Worm (Caenorhabditis elegans) whole organism, L2 larva: Measurements from ENCODE around the gene npp-15.

Experiments
- C34F6.9 ChIP-seq: fragments of 150-350 bp; optimal IDR thresholded peaks from 2 replicates; lab custom pipeline; 2014; ENCODE audit warnings: missing biosample characterization, missing genetic modification characterization
- F13H6.1 ChIP-seq: sonication (generic microtip); optimal IDR thresholded peaks from 2 replicates; lab custom pipeline; 2016; ENCODE audit warnings: missing genetic modification characterization, missing compliant biosample characterization
- Y55F3AM.14 ChIP-seq: fragments of 200-800 bp; sonication (Bioruptor generic); optimal IDR thresholded peaks from 2 replicates; lab custom pipeline; 2018; ENCODE audit warnings: mild to moderate bottlenecking, missing genetic modification characterization, missing compliant biosample characterization
- ZK546.5 ChIP-seq: sonication (generic microtip); optimal IDR thresholded peaks from 2 replicates; lab custom pipeline; 2017; ENCODE audit warnings: missing biosample characterization, missing genetic modification characterization
- alr-1 ChIP-seq: fragments of 150-350 bp; optimal IDR thresholded peaks from 2 replicates; lab custom pipeline; 2014; ENCODE audit warnings: missing biosample characterization, missing genetic modification characterization
- aly-2 ChIP-seq: fragments of 150-350 bp; optimal IDR thresholded peaks from 2 replicates; lab custom pipeline; 2014; ENCODE audit warnings: missing biosample characterization, missing genetic modification characterization
- ceh-16 ChIP-seq: fragments of 150-350 bp; optimal IDR thresholded peaks from 2 replicates; lab custom pipeline; 2014; ENCODE audit warnings: missing biosample characterization, missing genetic modification characterization
- ceh-82 ChIP-seq: fragments of 150-350 bp; optimal IDR thresholded peaks from 2 replicates; lab custom pipeline; 2014; ENCODE audit warnings: missing biosample characterization, missing genetic modification characterization
- crh-2 ChIP-seq: sonication (generic microtip); optimal IDR thresholded peaks from 2 replicates; lab custom pipeline; 2017; ENCODE audit warnings: missing biosample characterization, missing genetic modification characterization
- dmd-4 ChIP-seq: sonication (generic microtip); optimal IDR thresholded peaks from 2 replicates; lab custom pipeline; 2017; ENCODE audit warnings: missing biosample characterization, missing genetic modification characterization
- elt-3 ChIP-seq: sonication (generic microtip); optimal IDR thresholded peaks from 2 replicates; lab custom pipeline; 2017; ENCODE audit warnings: missing biosample characterization, missing genetic modification characterization
- fos-1 ChIP-seq: fragments of 150-350 bp; optimal IDR thresholded peaks from 2 replicates; lab custom pipeline; 2014; ENCODE audit warnings: missing biosample characterization, missing genetic modification characterization
- gmeb-1 ChIP-seq: fragments of 150-350 bp; optimal IDR thresholded peaks from 2 replicates; lab custom pipeline; 2014; ENCODE audit warnings: missing biosample characterization, missing genetic modification characterization
- lin-11 ChIP-seq: fragments of 150-350 bp; sonication (generic microtip); optimal IDR thresholded peaks from 2 replicates; lab custom pipeline; 2014; ENCODE audit warnings: missing biosample characterization, missing genetic modification characterization, inconsistent platforms, mixed read lengths
- lin-13 ChIP-seq: fragments of 150-350 bp; optimal IDR thresholded peaks from 2 replicates; lab custom pipeline; 2014; ENCODE audit warnings: missing biosample characterization, missing genetic modification reagents, missing genetic modification characterization
- lsy-2 ChIP-seq, 2 experiments: fragments of 150-350 bp in 1 of 2; sonication (generic microtip) in 1 of 2; optimal IDR thresholded peaks; 2 replicates each; lab custom pipeline; 2014 to 2017; ENCODE audit warnings: missing biosample characterization in 2 of 2, missing genetic modification characterization in 2 of 2
- mab-5 ChIP-seq: fragments of 150-350 bp; optimal IDR thresholded peaks from 2 replicates; lab custom pipeline; 2014; ENCODE audit warnings: missing biosample characterization, missing genetic modification characterization
- mbf-1 ChIP-seq: sonication (generic microtip); optimal IDR thresholded peaks from 2 replicates; lab custom pipeline; 2017; ENCODE audit warnings: missing biosample characterization, missing genetic modification characterization
- nhr-10 ChIP-seq: sonication (generic microtip); optimal IDR thresholded peaks from 2 replicates; lab custom pipeline; 2017; ENCODE audit warnings: missing biosample characterization, missing genetic modification characterization
- nhr-12 ChIP-seq: fragments of 150-350 bp; optimal IDR thresholded peaks from 2 replicates; lab custom pipeline; 2014; ENCODE audit warnings: missing biosample characterization, missing genetic modification characterization
- nhr-129 ChIP-seq: fragments of 150-350 bp; optimal IDR thresholded peaks from 2 replicates; lab custom pipeline; 2014; ENCODE audit warnings: missing biosample characterization, missing genetic modification characterization
- nhr-23 ChIP-seq: fragments of 150-350 bp; optimal IDR thresholded peaks from 2 replicates; lab custom pipeline; 2014; ENCODE audit warnings: missing biosample characterization, missing genetic modification reagents, missing genetic modification characterization
- nhr-237 ChIP-seq: fragments of 150-350 bp; optimal IDR thresholded peaks from 2 replicates; lab custom pipeline; 2014; ENCODE audit warnings: missing biosample characterization, missing genetic modification characterization
- nhr-25 ChIP-seq: fragments of 150-350 bp; sonication (generic microtip); optimal IDR thresholded peaks from 3 replicates; lab custom pipeline; 2014; ENCODE audit warnings: missing biosample characterization, missing genetic modification characterization
- peb-1 ChIP-seq: fragments of 150-350 bp; optimal IDR thresholded peaks from 2 replicates; lab custom pipeline; 2014; ENCODE audit warnings: missing biosample characterization, missing genetic modification characterization
- sem-4 ChIP-seq: fragments of 150-350 bp; optimal IDR thresholded peaks from 2 replicates; lab custom pipeline; 2014; ENCODE audit warnings: missing biosample characterization, missing genetic modification reagents, missing genetic modification characterization
- skn-1 ChIP-seq: sonication (generic microtip); optimal IDR thresholded peaks from 2 replicates; lab custom pipeline; 2017; ENCODE audit warnings: missing biosample characterization, missing genetic modification characterization
- snpc-4 ChIP-seq: fragments of 150-350 bp; optimal IDR thresholded peaks from 2 replicates; lab custom pipeline; 2014; ENCODE audit warnings: missing biosample characterization, missing genetic modification characterization
- unc-39 ChIP-seq: fragments of 150-350 bp; optimal IDR thresholded peaks from 2 replicates; lab custom pipeline; 2014; ENCODE audit warnings: missing biosample characterization, missing genetic modification characterization
- unc-55 ChIP-seq: fragments of 150-350 bp; sonication (generic microtip); optimal IDR thresholded peaks from 3 replicates; lab custom pipeline; 2014; ENCODE audit warnings: missing biosample characterization, missing genetic modification reagents, missing genetic modification characterization
- zag-1 ChIP-seq: fragments of 150-350 bp; optimal IDR thresholded peaks from 2 replicates; lab custom pipeline; 2014; ENCODE audit warnings: missing biosample characterization, missing genetic modification characterization
- ztf-1 ChIP-seq: fragments of 200-800 bp; sonication (Bioruptor generic); conservative IDR thresholded peaks from 2 replicates; pipeline ENCODE4 v1.3.6; 2022; ENCODE audit warnings: missing genetic modification characterization, missing compliant biosample characterization
- ztf-11 ChIP-seq: sonication (generic microtip); optimal IDR thresholded peaks from 2 replicates; lab custom pipeline; 2017; ENCODE audit warnings: missing biosample characterization, missing genetic modification characterization
- ztf-4 ChIP-seq: fragments of 150-350 bp; optimal IDR thresholded peaks from 2 replicates; lab custom pipeline; 2014; ENCODE audit warnings: missing biosample characterization, missing genetic modification characterization

npp-15 gene

ce11 chrIII:7911621-7912020 lies 17.2 kb upstream of the npp-15 start, which contains the start of gene ZK688.7:
ZK688.7 (minus strand) TSS chrIII:7911634.
- TF ChIP-seq lin-13 (no peak), ceh-82 (tag; lab: Kevin White, UChicago) (no peak), lin-11 (tag; lab: Kevin White, UChicago) (no peak), zag-1 (tag; lab: Kevin White, UChicago) (no peak), skn-1 (tag; lab: Kevin White, UChicago) (no peak), nhr-25 (tag; lab: Kevin White, UChicago) (peak; percentile 56), F13H6.1 (tag; lab: Kevin White, UChicago) (no peak), nhr-12 (no peak), nhr-10 (tag; lab: Kevin White, UChicago) (no peak), lsy-2 (tag; optimal IDR thresholded peaks at IDR 0.05; lab: Kevin White, UChicago) (peak in 1 of 2 experiments; percentile 38), ceh-16 (tag; lab: Kevin White, UChicago) (no peak), unc-55 (GFP tag; lab: Kevin White, UChicago) (no peak), peb-1 (no peak), fos-1 (tag; lab: Kevin White, UChicago) (peak; percentile 4), ztf-11 (tag; lab: Kevin White, UChicago) (no peak), C34F6.9 (peak; percentile 51), sem-4 (tag; lab: Kevin White, UChicago) (no peak), nhr-129 (tag; lab: Kevin White, UChicago) (peak; percentile 57), crh-2 (tag; lab: Kevin White, UChicago) (peak; percentile 13), nhr-237 (tag; lab: Kevin White, UChicago) (no peak), ZK546.5 (tag; lab: Kevin White, UChicago) (no peak), ztf-1 (GFP tag; lab: Robert Waterston, UW) (no peak), mab-5 (tag; lab: Kevin White, UChicago) (no peak), unc-39 (tag; lab: Kevin White, UChicago) (no peak)

- TF ChIP-seq skn-1 (tag; lab: Kevin White, UChicago) (no peak), snpc-4 (tag; lab: Kevin White, UChicago) (no peak), lin-11 (tag; lab: Kevin White, UChicago) (no peak), ztf-11 (tag; lab: Kevin White, UChicago) (no peak), lin-13 (no peak)
Observed at ce11 chrIII:7913488-7913887, 15.4 kb upstream of the npp-15 start, which contains the start of gene ZK688.12. ZK688.12 (minus strand) TSS chrIII:7913588.

- TF ChIP-seq mbf-1 (tag; lab: Kevin White, UChicago), result no peak
- no peak for TF ChIP-seq lsy-2 (tag; optimal IDR thresholded peaks at IDR 0.05; lab: Kevin White, UChicago)
- TF ChIP-seq fos-1 (tag; lab: Kevin White, UChicago), result no peak
- TF ChIP-seq ztf-1 (GFP tag; lab: Robert Waterston, UW), result no peak
- no peak for TF ChIP-seq nhr-25 (tag; lab: Kevin White, UChicago)
- no peak for TF ChIP-seq sem-4 (tag; lab: Kevin White, UChicago)
- TF ChIP-seq alr-1 (tag; lab: Kevin White, UChicago), result no peak
- no peak for TF ChIP-seq ceh-82 (tag; lab: Kevin White, UChicago)
- no peak for TF ChIP-seq nhr-23 (tag; lab: Kevin White, UChicago)
- no peak for TF ChIP-seq peb-1
- no peak for TF ChIP-seq Y55F3AM.14 (GFP tag; lab: Kevin White, UChicago)
- TF ChIP-seq elt-3 (tag; lab: Kevin White, UChicago), result no peak
- no peak for TF ChIP-seq lin-11 (tag; lab: Kevin White, UChicago)
- TF ChIP-seq gmeb-1 (tag; lab: Kevin White, UChicago), result no peak
- TF ChIP-seq aly-2 (tag; lab: Kevin White, UChicago), result no peak
- TF ChIP-seq dmd-4 (tag; lab: Kevin White, UChicago), result no peak
Observed at ce11 chrIII:7917667-7918066, 11.2 kb upstream of the npp-15 start, which contains the start of gene gly-3. gly-3 (minus strand) TSS chrIII:7917767.

ce11 chrIII:7919823-7920222 lies 9.0 kb upstream of the npp-15 start, which contains the start of gene C29E4.14:
C29E4.14 (plus strand) TSS chrIII:7920123.
- no peak for TF ChIP-seq mab-5 (tag; lab: Kevin White, UChicago)
- no peak for TF ChIP-seq fos-1 (tag; lab: Kevin White, UChicago)
- TF ChIP-seq zag-1 (tag; lab: Kevin White, UChicago), result no peak

- TF ChIP-seq nhr-25 (tag; lab: Kevin White, UChicago) (no peak), lsy-2 (tag; optimal IDR thresholded peaks at IDR 0.05; lab: Kevin White, UChicago) (no peak), fos-1 (tag; lab: Kevin White, UChicago) (no peak), ztf-4 (no peak), snpc-4 (tag; lab: Kevin White, UChicago) (no peak)
Observed at ce11 chrIII:7922207-7922606, 6.6 kb upstream of the npp-15 start, which contains the start of gene C29E4.17. C29E4.17 (plus strand) TSS chrIII:7922507.
